Worm (Caenorhabditis elegans): ENCODE data around the gene srz-44.

DNA sequence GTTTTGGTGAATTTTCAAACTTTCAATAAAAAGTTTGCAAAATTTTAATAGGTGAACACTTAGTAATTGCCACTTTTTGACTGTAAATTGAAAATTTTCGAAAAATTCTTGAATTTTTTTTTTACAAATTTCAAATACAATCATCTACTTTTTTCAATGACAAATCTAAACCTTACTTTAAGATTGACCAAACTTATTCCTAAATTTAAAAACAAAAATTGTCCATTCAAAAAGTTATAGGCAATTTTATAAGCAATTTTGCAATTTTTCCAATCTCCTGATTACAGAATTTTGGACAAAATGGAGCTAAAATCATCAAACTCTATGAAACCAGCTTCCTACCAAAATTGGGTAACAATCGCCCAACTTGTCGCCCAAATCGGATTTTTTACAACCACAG is 5.8 kb upstream of the srz-44 start, which contains the start of gene str-23:
- no peak for TF ChIP-seq ztf-29 (GFP tag; IDR thresholded peaks at IDR 0.05)
- no peak for TF ChIP-seq T22C8.4 (GFP tag; IDR thresholded peaks at IDR 0.05)
- TF ChIP-seq tab-1 (GFP tag; IDR thresholded peaks at IDR 0.05), result no peak
- no peak for TF ChIP-seq flt-1 (GFP tag; IDR thresholded peaks at IDR 0.05)
- TF ChIP-seq med-1 (GFP tag; optimal IDR thresholded peaks at IDR 0.05; ENCODE audit: insufficient read depth), result no peak
